Fruit fly (Drosophila melanogaster) whole organism, pupa: ENCODE data around the gene Utx.

Experiments used
- CG10348 ChIP-seq: fragments of 200-800 bp; sonication (Bioruptor generic); IDR thresholded peaks from 2 replicates; pipeline ENCODE4 v1.3.6; 2022; ENCODE audit warnings: missing biosample characterization, missing genetic modification characterization
- CG12605 ChIP-seq: fragments of 200-800 bp; sonication (Bioruptor generic); IDR thresholded peaks from 2 replicates; pipeline ENCODE4 v1.3.6; 2022; ENCODE audit warnings: missing biosample characterization, missing genetic modification characterization
- CG13204 ChIP-seq: fragments of 200-800 bp; sonication (Bioruptor generic); optimal IDR thresholded peaks from 2 replicates; lab custom pipeline; 2018; ENCODE audit warnings: missing biosample characterization, mild to moderate bottlenecking, missing genetic modification characterization, moderate library complexity
- CG14655 ChIP-seq: fragments of 200-800 bp; sonication (Bioruptor generic); optimal IDR thresholded peaks from 3 replicates; lab custom pipeline; 2017; ENCODE audit warnings: mild to moderate bottlenecking, missing biosample characterization, missing genetic modification reagents, missing genetic modification characterization
- CG15710 ChIP-seq: fragments of 200-800 bp; sonication (Bioruptor generic); optimal IDR thresholded peaks from 2 replicates; lab custom pipeline; 2018; ENCODE audit warnings: missing biosample characterization, mild to moderate bottlenecking, missing genetic modification characterization, moderate library complexity
- CG17806 ChIP-seq: fragments of 200-800 bp; sonication (Bioruptor generic); optimal IDR thresholded peaks from 2 replicates; lab custom pipeline; 2018; ENCODE audit warnings: missing biosample characterization, mild to moderate bottlenecking, missing genetic modification characterization, moderate library complexity
- CG32121 ChIP-seq: fragments of 200-800 bp; sonication (Bioruptor generic); IDR thresholded peaks from 2 replicates; pipeline ENCODE4 v1.3.6; 2022; ENCODE audit warnings: missing biosample characterization, missing genetic modification characterization
- CG34367 ChIP-seq: fragments of 200-800 bp; sonication (Bioruptor generic); optimal IDR thresholded peaks from 2 replicates; lab custom pipeline; 2018; ENCODE audit warnings: missing biosample characterization, mild to moderate bottlenecking, missing genetic modification characterization
- CG4496 ChIP-seq: fragments of 200-800 bp; sonication (Bioruptor generic); IDR thresholded peaks from 3 replicates; pipeline ENCODE4 v1.3.6; 2022; ENCODE audit warnings: missing biosample characterization, missing genetic modification characterization
- CG8159 ChIP-seq: fragments of 200-800 bp; sonication (Bioruptor generic); optimal IDR thresholded peaks from 3 replicates; lab custom pipeline; 2018; ENCODE audit warnings: missing biosample characterization, mild to moderate bottlenecking, missing genetic modification characterization, moderate library complexity
- CG8301 ChIP-seq: fragments of 200-800 bp; sonication (Bioruptor generic); optimal IDR thresholded peaks from 2 replicates; lab custom pipeline; 2018; ENCODE audit warnings: missing biosample characterization, mild to moderate bottlenecking, missing genetic modification characterization
- CG9948 ChIP-seq: fragments of 200-800 bp; sonication (Bioruptor generic); optimal IDR thresholded peaks from 2 replicates; lab custom pipeline; 2018; ENCODE audit warnings: missing biosample characterization, mild to moderate bottlenecking, missing genetic modification characterization, moderate library complexity
- D1 ChIP-seq: fragments of 200-800 bp; sonication (Bioruptor generic); optimal IDR thresholded peaks from 2 replicates; lab custom pipeline; 2018; ENCODE audit warnings: missing biosample characterization, mild to moderate bottlenecking, missing genetic modification characterization, moderate library complexity
- EcR ChIP-seq: fragments of 200-800 bp; sonication (Bioruptor generic); optimal IDR thresholded peaks from 3 replicates; lab custom pipeline; 2019; ENCODE audit warnings: missing biosample characterization, missing genetic modification characterization, mild to moderate bottlenecking, moderate library complexity, missing genetic modification reagents
- Ets98B ChIP-seq: fragments of 200-800 bp; sonication (Bioruptor generic); IDR thresholded peaks from 2 replicates; pipeline ENCODE4 v1.3.6; 2022; ENCODE audit warnings: missing biosample characterization, missing genetic modification characterization
- Pif1A ChIP-seq: fragments of 200-800 bp; sonication (Bioruptor generic); optimal IDR thresholded peaks from 3 replicates; lab custom pipeline; 2016; ENCODE audit warnings: missing biosample characterization, missing genetic modification characterization
- Pif1B ChIP-seq: fragments of 200-800 bp; sonication (Bioruptor generic); optimal IDR thresholded peaks from 3 replicates; lab custom pipeline; 2016; ENCODE audit warnings: missing biosample characterization, missing genetic modification characterization
- Snoo ChIP-seq: fragments of 200-800 bp; sonication (Bioruptor generic); optimal IDR thresholded peaks from 3 replicates; lab custom pipeline; 2017; ENCODE audit warnings: missing biosample characterization, mild to moderate bottlenecking, missing genetic modification characterization, inconsistent platforms
- fd96Ca ChIP-seq: fragments of 200-800 bp; sonication (Bioruptor generic); IDR thresholded peaks from 3 replicates; pipeline ENCODE4 v1.3.6; 2022; ENCODE audit warnings: missing biosample characterization, missing genetic modification characterization
- gl ChIP-seq: fragments of 200-800 bp; sonication (Bioruptor generic); optimal IDR thresholded peaks from 2 replicates; lab custom pipeline; 2018; ENCODE audit warnings: missing biosample characterization, mild to moderate bottlenecking, missing genetic modification characterization
- rn ChIP-seq: fragments of 200-800 bp; sonication (Bioruptor generic); IDR thresholded peaks from 2 replicates; pipeline ENCODE4 v1.3.6; 2022; ENCODE audit warnings: missing biosample characterization, missing genetic modification characterization

Utx gene

DNA sequence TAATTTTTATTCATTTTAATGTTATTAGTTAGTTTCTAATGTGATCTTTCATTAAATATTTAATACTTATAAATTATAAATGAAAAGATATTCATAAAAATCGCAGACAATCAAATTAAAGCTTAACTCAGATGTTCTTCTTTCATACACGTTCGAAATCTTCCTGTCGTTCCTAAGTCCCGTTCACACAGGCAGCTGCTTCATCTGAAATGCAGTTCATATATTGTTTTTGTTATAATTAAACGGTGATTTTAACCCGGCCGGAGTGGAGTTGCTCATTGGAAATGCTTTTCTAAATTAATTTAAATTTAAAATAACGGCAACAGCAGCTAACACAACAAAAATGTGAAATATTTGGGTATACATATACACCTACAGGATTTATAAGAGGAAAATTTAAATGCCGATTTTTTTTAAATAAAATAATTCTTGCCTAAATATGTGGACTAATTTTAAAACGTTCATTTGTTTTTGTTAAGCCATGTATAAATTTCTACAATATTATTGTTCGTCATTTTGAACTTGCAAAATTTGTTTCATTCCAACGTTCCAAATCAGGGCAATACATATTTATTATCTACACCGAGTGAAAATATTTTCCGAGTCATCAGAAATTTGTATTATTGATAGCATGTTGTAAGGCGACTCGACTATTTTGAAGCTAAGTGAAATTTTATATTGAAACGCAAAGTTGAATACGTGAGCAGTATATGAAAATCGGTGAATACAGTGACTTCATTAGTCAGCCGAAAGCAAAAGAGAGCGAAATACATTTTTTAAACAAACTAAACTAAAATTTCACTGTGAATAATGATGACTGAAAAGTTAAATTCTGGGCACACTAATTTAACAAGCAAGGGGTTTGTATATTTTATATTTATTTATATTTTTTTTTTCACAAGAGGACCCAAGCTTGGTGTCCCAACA is 39.6 kb downstream of the Utx start, which contains the start of gene me31B:
me31B (plus strand) TSS at position 616 of the 927 bp plus-strand sequence.
- TF ChIP-seq CG34367 (tag; lab: Kevin White, UChicago) (no peak), CG9948 (peak; percentile 16)

DNA sequence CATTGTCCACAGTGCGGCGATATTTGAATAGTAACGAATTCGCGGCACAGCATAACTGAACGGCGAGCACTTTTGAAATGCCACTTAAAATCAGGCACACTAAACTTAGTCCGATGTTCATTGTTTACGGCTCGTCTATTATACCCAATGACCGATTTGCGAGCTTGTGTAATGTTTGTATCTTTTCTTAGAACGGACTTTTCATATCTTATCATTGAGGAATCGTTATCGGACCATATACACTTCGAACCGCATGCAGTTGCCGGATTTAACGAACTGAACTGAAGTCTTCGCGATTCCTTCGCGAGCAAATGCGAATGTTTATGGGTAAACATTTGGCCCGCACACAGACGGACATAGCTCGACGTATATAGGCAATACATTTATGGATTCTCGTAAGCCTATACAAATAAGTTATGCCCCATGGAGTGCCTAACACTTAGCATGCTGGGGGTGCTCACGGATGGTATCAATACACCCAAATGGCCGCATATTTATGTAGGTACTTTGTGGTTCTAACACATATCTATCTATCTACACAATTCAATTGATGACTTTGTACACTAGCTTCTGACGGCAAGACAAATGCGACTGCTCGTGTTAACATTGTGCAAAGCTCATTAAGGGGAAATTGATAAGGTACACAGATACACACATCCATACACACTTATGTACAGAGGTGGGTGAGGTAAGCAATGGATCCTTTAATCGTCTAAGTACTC is 40.7 kb downstream of the Utx start, which contains the start of gene mthl15:
mthl15 (minus strand) TSS at position 593 of the 722 bp plus-strand sequence.
- no peak for TF ChIP-seq Pif1A (GFP tag; lab: Kevin White, UChicago)
- TF ChIP-seq CG4496 = no peak
- TF ChIP-seq CG34367 (tag; lab: Kevin White, UChicago) = no peak
- no peak for TF ChIP-seq CG12605 (GFP tag; lab: Robert Waterston, UW)
- TF ChIP-seq rn (GFP tag; lab: Robert Waterston, UW) = no peak
- no peak for TF ChIP-seq Ets98B (GFP tag; lab: Robert Waterston, UW)
- no peak for TF ChIP-seq Pif1B (GFP tag; lab: Kevin White, UChicago)
- TF ChIP-seq D1 (tag; lab: Kevin White, UChicago) = no peak
- no peak for TF ChIP-seq CG15710
- no peak for TF ChIP-seq EcR (GFP tag; lab: Kevin White, UChicago)
- TF ChIP-seq CG9948 = no peak
- TF ChIP-seq Snoo = no peak
- no peak for TF ChIP-seq CG8159
- no peak for TF ChIP-seq CG13204
- no peak for TF ChIP-seq fd96Ca (GFP tag; lab: Robert Waterston, UW)
- TF ChIP-seq CG17806 (tag; lab: Kevin White, UChicago) = no peak
- no peak for TF ChIP-seq CG8301 (tag; lab: Kevin White, UChicago)
- no peak for TF ChIP-seq CG14655

DNA sequence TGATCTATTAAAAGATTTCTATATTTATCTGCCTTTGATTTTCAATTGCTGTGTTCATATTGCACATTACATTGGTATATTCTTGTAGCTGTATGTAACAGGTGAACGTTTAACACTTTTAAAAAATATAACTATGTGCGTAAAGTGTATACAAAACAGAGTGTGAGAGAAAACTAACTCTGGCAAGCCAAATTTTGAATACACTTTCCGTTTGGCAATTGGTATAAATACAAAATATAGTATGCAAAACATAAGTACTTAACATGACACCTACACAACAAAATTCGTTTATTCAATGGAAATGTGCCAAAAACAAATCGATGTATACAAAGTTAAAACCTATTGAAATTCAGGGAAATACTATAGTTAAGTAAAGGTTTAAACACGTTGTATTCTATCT is 45.8 kb downstream of the Utx start:
- TF ChIP-seq CG8159 = no peak
- TF ChIP-seq fd96Ca (GFP tag; lab: Robert Waterston, UW) = no peak
- TF ChIP-seq CG12605 (GFP tag; lab: Robert Waterston, UW) = no peak
- no peak for TF ChIP-seq rn (GFP tag; lab: Robert Waterston, UW)
- no peak for TF ChIP-seq CG15710
- TF ChIP-seq EcR (GFP tag; lab: Kevin White, UChicago) = no peak
- no peak for TF ChIP-seq CG4496
- no peak for TF ChIP-seq CG34367 (tag; lab: Kevin White, UChicago)
- no peak for TF ChIP-seq Pif1A (GFP tag; lab: Kevin White, UChicago)
- TF ChIP-seq CG10348 (GFP tag; lab: Robert Waterston, UW) = no peak
- no peak for TF ChIP-seq CG32121 (GFP tag; lab: Robert Waterston, UW)
- TF ChIP-seq Ets98B (GFP tag; lab: Robert Waterston, UW) = no peak
- TF ChIP-seq CG9948 = no peak
- TF ChIP-seq D1 (tag; lab: Kevin White, UChicago) = no peak

DNA sequence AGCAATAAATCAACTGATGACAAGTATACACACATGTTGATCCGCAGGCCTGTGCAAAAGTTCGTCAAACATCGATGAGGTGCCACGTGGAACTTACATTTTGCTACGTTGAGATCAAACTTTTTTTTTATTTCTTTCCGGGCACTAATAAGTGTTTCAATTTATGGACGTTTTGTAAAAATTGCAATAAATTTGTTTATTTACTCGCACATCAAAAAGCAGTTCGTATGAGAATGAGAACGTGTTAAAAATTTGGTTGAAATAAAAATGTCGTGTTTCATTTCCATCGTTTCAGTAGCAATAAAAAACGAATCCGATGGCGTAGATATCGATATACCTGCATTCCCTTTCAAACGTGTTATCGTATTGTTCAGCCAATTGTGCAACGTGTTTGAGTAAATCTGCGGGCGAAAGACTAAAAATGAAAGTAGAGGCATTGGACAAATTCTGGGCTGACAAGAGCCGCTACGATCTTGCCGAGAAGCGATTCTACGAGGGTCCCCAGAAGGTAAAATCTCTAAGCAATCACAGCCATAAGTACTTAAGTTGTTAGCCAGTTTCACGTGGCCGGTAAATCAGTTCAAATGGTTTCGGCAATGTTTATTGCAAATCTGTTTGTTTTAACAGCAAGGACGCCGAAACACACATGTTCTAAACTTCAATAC is 46.3 kb downstream of the Utx start, which contains the start of gene eEF1delta:
eEF1delta (plus strand) TSS at position 356 of the 665 bp plus-strand sequence.
- TF ChIP-seq CG8301 (tag; lab: Kevin White, UChicago) (no peak), CG8159 (no peak)

DNA sequence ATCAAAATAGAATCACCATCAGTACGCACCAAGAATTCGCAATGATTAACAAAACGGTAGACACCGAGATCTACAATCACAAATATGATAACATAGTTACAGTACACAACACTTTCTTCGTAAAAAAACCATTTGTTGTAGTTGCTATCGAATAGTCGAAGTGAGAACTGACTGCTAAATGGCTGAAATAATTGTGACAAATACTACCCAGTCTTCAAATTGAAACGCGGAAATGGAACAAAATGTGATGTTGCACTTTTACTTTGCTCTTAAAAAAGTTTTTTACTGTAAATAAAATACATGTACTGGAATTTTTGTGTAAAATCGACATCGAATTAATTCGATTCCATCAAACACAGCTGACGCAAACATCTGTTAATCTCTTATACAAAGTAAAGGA is 47.1 kb downstream of the Utx start, which contains the start of gene ova:
ova (minus strand) TSS at position 183 of the 400 bp plus-strand sequence.
- TF ChIP-seq EcR (GFP tag; lab: Kevin White, UChicago) (no peak), CG14655 (no peak), CG12605 (GFP tag; lab: Robert Waterston, UW) (no peak), CG13204 (no peak), CG9948 (no peak), CG34367 (tag; lab: Kevin White, UChicago) (no peak), gl (tag; lab: Kevin White, UChicago) (no peak), CG17806 (tag; lab: Kevin White, UChicago) (no peak), CG15710 (no peak), D1 (tag; lab: Kevin White, UChicago) (no peak), CG8159 (no peak), CG10348 (GFP tag; lab: Robert Waterston, UW) (no peak), Pif1B (GFP tag; lab: Kevin White, UChicago) (no peak), Ets98B (GFP tag; lab: Robert Waterston, UW) (no peak), Snoo (no peak), CG4496 (no peak)

DNA sequence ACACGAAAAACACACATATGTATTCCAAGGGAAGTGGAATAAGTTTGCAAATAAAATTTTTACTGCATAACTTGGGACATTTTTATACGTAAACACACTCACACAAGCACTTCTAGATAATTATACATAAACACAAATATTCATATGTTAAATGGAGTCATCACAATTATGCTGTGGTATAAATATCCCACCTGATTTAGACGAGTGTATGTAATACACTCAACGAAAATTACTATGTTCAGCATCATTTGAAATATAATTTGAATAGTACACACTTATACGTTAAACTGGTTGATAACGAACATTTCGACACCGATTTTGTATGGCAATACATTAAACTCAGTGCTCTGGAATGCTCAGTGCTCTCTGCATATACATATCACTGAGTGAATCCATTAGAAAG is 47.5 kb downstream of the Utx start:
- TF ChIP-seq Snoo (no peak), EcR (GFP tag; lab: Kevin White, UChicago) (no peak), Pif1B (GFP tag; lab: Kevin White, UChicago) (peak; percentile 62), CG17806 (tag; lab: Kevin White, UChicago) (peak; percentile 53), D1 (tag; lab: Kevin White, UChicago) (no peak), CG4496 (peak; percentile 65; the same call in 2 of the 3 replicates), rn (GFP tag; lab: Robert Waterston, UW) (no peak), fd96Ca (GFP tag; lab: Robert Waterston, UW) (no peak), CG8301 (tag; lab: Kevin White, UChicago) (peak; percentile 61), CG9948 (peak; percentile 30), CG8159 (peak; percentile 38), CG32121 (GFP tag; lab: Robert Waterston, UW) (peak; percentile 54; the same call in 1 of the 2 replicates), CG10348 (GFP tag; lab: Robert Waterston, UW) (no peak), CG14655 (no peak), CG15710 (peak; percentile 10), Pif1A (GFP tag; lab: Kevin White, UChicago) (peak; percentile 79)
